Fruit fly (Drosophila melanogaster): ENCODE data around the gene mtgo.

The mtgo gene

DNA sequence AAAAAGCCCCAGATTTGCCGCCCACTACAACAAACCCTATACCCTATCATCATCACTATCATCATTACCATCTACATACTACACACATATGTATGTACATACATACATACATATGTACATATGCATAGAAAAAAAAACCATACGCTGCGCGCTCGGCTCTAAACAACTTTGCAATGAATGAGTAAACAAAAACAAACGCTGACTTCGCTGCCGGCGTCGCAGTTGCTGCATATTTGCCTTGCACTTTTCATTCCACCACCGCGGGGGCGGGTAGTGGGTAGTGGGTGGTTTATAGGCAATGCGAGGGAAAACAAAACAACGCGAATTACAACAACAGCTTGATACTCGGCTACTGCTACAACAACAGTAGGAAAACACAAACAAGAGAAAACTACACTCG lies 21.7 kb upstream of the mtgo start (continued):
- TF ChIP-seq zfh2 (GFP tag; optimal IDR thresholded peaks at IDR 0.05) (no peak), tap (tag; optimal IDR thresholded peaks at IDR 0.05) (no peak), Elba2 (GFP tag; optimal IDR thresholded peaks at IDR 0.05) (no peak), Sry-β (GFP tag; optimal IDR thresholded peaks at IDR 0.05) (peak; percentile 22), TFAM (GFP tag; optimal IDR thresholded peaks at IDR 0.05) (no peak), tio (GFP tag; optimal IDR thresholded peaks at IDR 0.05) (no peak), mld (GFP tag; IDR thresholded peaks at IDR 0.05; ENCODE audit: partially characterized antibody) (no peak), Fer2 (tag; optimal IDR thresholded peaks at IDR 0.05) (no peak), CG15269 (tag; optimal IDR thresholded peaks at IDR 0.05) (no peak), sug (tag; optimal IDR thresholded peaks at IDR 0.05) (no peak), emc (GFP tag; optimal IDR thresholded peaks at IDR 0.05) (no peak), CG13296 (GFP tag; optimal IDR thresholded peaks at IDR 0.05) (no peak), Lim3 (GFP tag; IDR thresholded peaks at IDR 0.05) (no peak), Doc2 (GFP tag; IDR thresholded peaks at IDR 0.05) (no peak), CG30020 (tag; optimal IDR thresholded peaks at IDR 0.05) (no peak), sens (GFP tag) (peak; percentile 39), CG17361 (GFP tag; IDR thresholded peaks at IDR 0.05) (no peak), gsb (GFP tag; IDR thresholded peaks at IDR 0.05) (no peak), z (GFP tag; IDR thresholded peaks at IDR 0.05) (no peak), CG1529 (GFP tag; optimal IDR thresholded peaks at IDR 0.05) (peak; percentile 29), nom (GFP tag; optimal IDR thresholded peaks at IDR 0.05) (peak; percentile 71), CG12236 (GFP tag; optimal IDR thresholded peaks at IDR 0.05) (no peak), ro (GFP tag; IDR thresholded peaks at IDR 0.05) (no peak), gem (tag; optimal IDR thresholded peaks at IDR 0.05) (no peak), run (tag; optimal IDR thresholded peaks at IDR 0.05) (no peak), exex (tag; optimal IDR thresholded peaks at IDR 0.05) (no peak), CG1647 (GFP tag; optimal IDR thresholded peaks at IDR 0.05) (no peak), CG33557 (GFP tag; optimal IDR thresholded peaks at IDR 0.05) (no peak), gce (GFP tag; IDR thresholded peaks at IDR 0.05) (0 out of 3 replicates have a peak, but pooled peaks have one; percentile 52), CG6254 (GFP tag; optimal IDR thresholded peaks at IDR 0.05) (no peak), Max (GFP tag; optimal IDR thresholded peaks at IDR 0.05) (no peak), CG10431 (GFP tag; optimal IDR thresholded peaks at IDR 0.05) (no peak), CG6689 (GFP tag; IDR thresholded peaks at IDR 0.05) (no peak), Nf-YC (tag; optimal IDR thresholded peaks at IDR 0.05) (no peak), vnd (GFP tag; IDR thresholded peaks at IDR 0.05; ENCODE audit: partially characterized antibody) (no peak), trem (tag; optimal IDR thresholded peaks at IDR 0.05) (no peak), kah (GFP tag; optimal IDR thresholded peaks at IDR 0.05) (no peak), Chrac-16 (GFP tag; optimal IDR thresholded peaks at IDR 0.05) (no peak), en (GFP tag; optimal IDR thresholded peaks at IDR 0.05) (no peak), NfI (GFP tag; optimal IDR thresholded peaks at IDR 0.05) (no peak), CG12942 (GFP tag; optimal IDR thresholded peaks at IDR 0.05) (no peak), trh (GFP tag; optimal IDR thresholded peaks at IDR 0.05) (no peak), scrt (GFP tag; optimal IDR thresholded peaks at IDR 0.05) (no peak), tna (GFP tag; IDR thresholded peaks at IDR 0.05; ENCODE audit: partially characterized antibody) (no peak), usp (GFP tag; optimal IDR thresholded peaks at IDR 0.05) (no peak), fd102C (GFP tag; optimal IDR thresholded peaks at IDR 0.05) (no peak), crol (GFP tag; IDR thresholded peaks at IDR 0.05) (peak; percentile 71), pita (GFP tag; optimal IDR thresholded peaks at IDR 0.05) (no peak), sens-2 (GFP tag; IDR thresholded peaks at IDR 0.05) (0 out of 2 replicates have a peak, but pooled peaks have one; percentile 7), gcm2 (GFP tag; optimal IDR thresholded peaks at IDR 0.05) (no peak), CG42726 (GFP tag; IDR thresholded peaks at IDR 0.05; ENCODE audit: partially characterized antibody) (no peak), CG18599 (GFP tag; optimal IDR thresholded peaks at IDR 0.05) (no peak)

Measured in whole organism, embryonic.